Worm (Caenorhabditis elegans) whole organism, L1 larva: ENCODE results near the gene C26F1.3.

Source experiments
- ama-1 ChIP-seq: fragments of 150-350 bp; optimal IDR thresholded peaks from 2 replicates; lab custom pipeline; 2014
- elt-3 ChIP-seq, 6 experiments: fragments of 150-350 bp in 1 of 6; sonication (generic microtip); optimal IDR thresholded peaks; 2 replicates each; lab custom pipeline; 2017 to 2018; ENCODE audit warnings: missing biosample characterization in 6 of 6, missing genetic modification characterization in 6 of 6, inconsistent platforms in 1 of 6
- fos-1 ChIP-seq: fragments of 150-350 bp; optimal IDR thresholded peaks from 2 replicates; lab custom pipeline; 2014; ENCODE audit warnings: missing biosample characterization, missing genetic modification characterization
- nhr-237 ChIP-seq: fragments of 150-350 bp; optimal IDR thresholded peaks from 2 replicates; lab custom pipeline; 2014; ENCODE audit warnings: missing biosample characterization, missing genetic modification characterization
- pqm-1 ChIP-seq: sonication (generic microtip); optimal IDR thresholded peaks from 3 replicates; lab custom pipeline; 2017; ENCODE audit warnings: missing biosample characterization, missing genetic modification characterization
- snpc-4 ChIP-seq: fragments of 150-350 bp; optimal IDR thresholded peaks from 2 replicates; lab custom pipeline; 2014; ENCODE audit warnings: missing biosample characterization, missing genetic modification characterization
- unc-130 ChIP-seq: fragments of 150-350 bp; optimal IDR thresholded peaks from 2 replicates; lab custom pipeline; 2017; ENCODE audit warnings: missing biosample characterization, missing genetic modification characterization, inconsistent platforms
- zag-1 ChIP-seq: fragments of 150-350 bp; optimal IDR thresholded peaks from 2 replicates; lab custom pipeline; 2014; ENCODE audit warnings: missing biosample characterization, missing genetic modification characterization

DNA sequence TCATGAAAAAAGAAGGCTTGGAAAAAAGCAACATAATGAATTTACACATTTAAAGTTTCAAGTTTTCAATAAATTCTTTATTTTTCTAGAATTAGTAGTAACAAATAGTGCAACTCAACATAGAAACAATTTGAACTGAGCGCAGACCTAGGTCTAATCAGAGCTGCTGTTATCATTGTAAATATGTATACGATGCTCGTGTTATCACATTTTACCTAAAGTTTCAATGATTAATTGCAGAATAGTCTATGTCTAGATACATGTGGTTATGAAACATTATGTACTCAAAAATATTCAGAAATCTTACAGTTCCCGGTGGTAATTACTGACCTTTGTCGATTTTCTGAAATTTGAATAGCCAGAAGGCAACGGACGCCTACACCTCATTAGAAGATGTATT, 21.1 kb upstream of the C26F1.3 start:
- TF ChIP-seq unc-130 (tag; lab: Kevin White, UChicago) (no peak), nhr-237 (tag; lab: Kevin White, UChicago) (no peak), snpc-4 (tag; lab: Kevin White, UChicago) (no peak), pqm-1 (tag; lab: Kevin White, UChicago) (no peak), ama-1 (lab: Kevin White, UChicago) (no peak), zag-1 (tag; lab: Kevin White, UChicago) (no peak), fos-1 (tag; lab: Kevin White, UChicago) (no peak), elt-3 (tag; optimal IDR thresholded peaks at IDR 0.05; lab: Kevin White, UChicago) (no peak)
